Worm (Caenorhabditis elegans) whole organism, young adult: ENCODE results near the gene srw-73.

Experiments used
- C17E4.6 ChIP-seq: fragments of 200-800 bp; sonication (Bioruptor generic); IDR thresholded peaks from 2 replicates; pipeline ENCODE4 v1.3.6; 2022; ENCODE audit warnings: missing genetic modification reagents, missing genetic modification characterization, missing compliant biosample characterization
- D2030.7 ChIP-seq: fragments of 200-800 bp; sonication (Bioruptor generic); IDR thresholded peaks from 2 replicates; pipeline ENCODE4 v1.3.6; 2022; ENCODE audit warnings: missing genetic modification reagents, missing genetic modification characterization, missing compliant biosample characterization
- F33H1.4 ChIP-seq: fragments of 200-800 bp; sonication (Bioruptor generic); IDR thresholded peaks from 2 replicates; pipeline ENCODE4 v1.3.6; 2022; ENCODE audit warnings: missing genetic modification reagents, missing genetic modification characterization, missing compliant biosample characterization
- F37B4.10 ChIP-seq: fragments of 200-800 bp; sonication (Bioruptor generic); IDR thresholded peaks from 2 replicates; pipeline ENCODE4 v1.3.6; 2022; ENCODE audit warnings: missing genetic modification characterization, missing compliant biosample characterization
- F52B5.7 ChIP-seq: sonication (generic microtip); optimal IDR thresholded peaks from 2 replicates; lab custom pipeline; 2016; ENCODE audit warnings: mild to moderate bottlenecking, missing genetic modification characterization, missing compliant biosample characterization
- F55B11.4 ChIP-seq: sonication (generic microtip); optimal IDR thresholded peaks from 2 replicates; lab custom pipeline; 2016; ENCODE audit warnings: missing compliant biosample characterization, missing genetic modification characterization, borderline replicate concordance; ENCODE audit not compliant: insufficient read depth
- Y53F4B.3 ChIP-seq: fragments of 200-800 bp; sonication (Bioruptor generic); IDR thresholded peaks from 2 replicates; pipeline ENCODE4 v1.3.6; 2022; ENCODE audit warnings: missing genetic modification reagents, missing genetic modification characterization, missing compliant biosample characterization
- aptf-2 ChIP-seq: fragments of 200-800 bp; sonication (Bioruptor generic); conservative IDR thresholded peaks from 2 replicates; pipeline ENCODE4 v1.3.6; 2022; ENCODE audit warnings: missing genetic modification reagents, missing genetic modification characterization, missing compliant biosample characterization
- atf-7 ChIP-seq: sonication (generic microtip); optimal IDR thresholded peaks from 2 replicates; lab custom pipeline; 2017; ENCODE audit warnings: mild to moderate bottlenecking, missing genetic modification characterization, missing compliant biosample characterization
- attf-6 ChIP-seq: fragments of 200-800 bp; sonication (Bioruptor generic); IDR thresholded peaks from 2 replicates; pipeline ENCODE4 v1.3.6; 2022; ENCODE audit warnings: missing genetic modification reagents, missing genetic modification characterization, missing compliant biosample characterization
- ccch-3 ChIP-seq: fragments of 200-800 bp; sonication (Bioruptor generic); optimal IDR thresholded peaks from 2 replicates; lab custom pipeline; 2018; ENCODE audit warnings: mild to moderate bottlenecking, missing genetic modification characterization, missing compliant biosample characterization
- ceh-100 ChIP-seq: fragments of 200-800 bp; sonication (Bioruptor generic); IDR thresholded peaks from 2 replicates; pipeline ENCODE4 v1.3.6; 2022; ENCODE audit warnings: missing genetic modification reagents, missing genetic modification characterization, missing compliant biosample characterization
- ceh-79 ChIP-seq: sonication (generic microtip); optimal IDR thresholded peaks from 2 replicates; lab custom pipeline; 2017; ENCODE audit warnings: mild to moderate bottlenecking, missing genetic modification characterization, missing compliant biosample characterization
- dox-1 ChIP-seq: fragments of 200-800 bp; sonication (Bioruptor generic); IDR thresholded peaks from 2 replicates; pipeline ENCODE4 v1.3.6; 2022; ENCODE audit warnings: missing genetic modification reagents, missing genetic modification characterization, missing compliant biosample characterization
- dpff-1 ChIP-seq: sonication (generic microtip); optimal IDR thresholded peaks from 2 replicates; lab custom pipeline; 2017; ENCODE audit warnings: mild to moderate bottlenecking, missing genetic modification characterization, missing compliant biosample characterization
- dpl-1 ChIP-seq: fragments of 150-350 bp; optimal IDR thresholded peaks from 2 replicates; lab custom pipeline; 2014; ENCODE audit warnings: missing biosample characterization, missing genetic modification reagents, missing genetic modification characterization
- egrh-3 ChIP-seq: fragments of 200-800 bp; sonication (Bioruptor generic); IDR thresholded peaks from 2 replicates; pipeline ENCODE4 v1.3.6; 2022; ENCODE audit warnings: missing genetic modification reagents, missing genetic modification characterization, missing compliant biosample characterization
- hlh-26 ChIP-seq: fragments of 200-800 bp; sonication (Bioruptor generic); conservative IDR thresholded peaks from 2 replicates; pipeline ENCODE4 v1.3.6; 2022; ENCODE audit warnings: missing genetic modification reagents, missing genetic modification characterization, missing compliant biosample characterization
- hsf-1 ChIP-seq: fragments of 200-800 bp; sonication (Bioruptor generic); IDR thresholded peaks from 2 replicates; pipeline ENCODE4 v1.3.6; 2022; ENCODE audit warnings: missing genetic modification reagents, missing genetic modification characterization, missing compliant biosample characterization
- lin-54 ChIP-seq: fragments of 200-800 bp; sonication (Bioruptor generic); optimal IDR thresholded peaks from 2 replicates; lab custom pipeline; 2018; ENCODE audit warnings: mild to moderate bottlenecking, missing genetic modification characterization, missing compliant biosample characterization
- madf-6 ChIP-seq: fragments of 200-800 bp; sonication (Bioruptor generic); IDR thresholded peaks from 2 replicates; pipeline ENCODE4 v1.3.6; 2022; ENCODE audit warnings: missing genetic modification reagents, missing genetic modification characterization, missing compliant biosample characterization
- mxl-1 ChIP-seq: sonication (generic microtip); optimal IDR thresholded peaks from 2 replicates; lab custom pipeline; 2016; ENCODE audit warnings: missing genetic modification characterization, missing compliant biosample characterization
- nfya-1 ChIP-seq: sonication (generic microtip); optimal IDR thresholded peaks from 2 replicates; lab custom pipeline; 2017; ENCODE audit warnings: antibody characterized with exemption, missing compliant biosample characterization, missing genetic modification characterization, borderline replicate concordance; ENCODE audit not compliant: insufficient read depth
- nhr-80 ChIP-seq: sonication (generic microtip); optimal IDR thresholded peaks from 2 replicates; lab custom pipeline; 2016; ENCODE audit warnings: missing genetic modification characterization, missing compliant biosample characterization
- nhr-90 ChIP-seq: sonication (generic microtip); optimal IDR thresholded peaks from 2 replicates; lab custom pipeline; 2016; ENCODE audit warnings: missing genotype, mild to moderate bottlenecking, missing genetic modification characterization, missing compliant biosample characterization
- pbrm-1 ChIP-seq: fragments of 200-800 bp; sonication (Bioruptor generic); IDR thresholded peaks from 2 replicates; pipeline ENCODE4 v1.3.6; 2022; ENCODE audit warnings: missing genetic modification reagents, missing genetic modification characterization, missing compliant biosample characterization
- rec-8 ChIP-seq, 2 experiments: sonication (generic microtip); optimal IDR thresholded peaks; 2 replicates each; lab custom pipeline; 2016; ENCODE audit warnings: mild to moderate bottlenecking in 2 of 2, missing genetic modification characterization in 2 of 2, missing genetic modification reagents in 2 of 2, missing genotype in 2 of 2, missing biosample characterization in 1 of 2, missing compliant biosample characterization in 1 of 2, moderate library complexity in 1 of 2
- sptf-2 ChIP-seq: fragments of 200-800 bp; sonication (Bioruptor generic); optimal IDR thresholded peaks from 2 replicates; lab custom pipeline; 2018; ENCODE audit warnings: mild to moderate bottlenecking, missing genetic modification characterization, missing compliant biosample characterization
- unc-130 ChIP-seq: sonication (generic microtip); optimal IDR thresholded peaks from 2 replicates; lab custom pipeline; 2016; ENCODE audit warnings: missing genetic modification reagents, missing genetic modification characterization, missing compliant biosample characterization
- ztf-18 ChIP-seq: sonication (generic microtip); optimal IDR thresholded peaks from 2 replicates; lab custom pipeline; 2016; ENCODE audit warnings: missing genotype, mild to moderate bottlenecking, missing genetic modification characterization, missing compliant biosample characterization
- ztf-22 ChIP-seq: fragments of 200-800 bp; sonication (Bioruptor generic); optimal IDR thresholded peaks from 2 replicates; lab custom pipeline; 2018; ENCODE audit warnings: mild to moderate bottlenecking, missing genetic modification characterization, moderate library complexity, missing compliant biosample characterization

Gene srw-73

DNA sequence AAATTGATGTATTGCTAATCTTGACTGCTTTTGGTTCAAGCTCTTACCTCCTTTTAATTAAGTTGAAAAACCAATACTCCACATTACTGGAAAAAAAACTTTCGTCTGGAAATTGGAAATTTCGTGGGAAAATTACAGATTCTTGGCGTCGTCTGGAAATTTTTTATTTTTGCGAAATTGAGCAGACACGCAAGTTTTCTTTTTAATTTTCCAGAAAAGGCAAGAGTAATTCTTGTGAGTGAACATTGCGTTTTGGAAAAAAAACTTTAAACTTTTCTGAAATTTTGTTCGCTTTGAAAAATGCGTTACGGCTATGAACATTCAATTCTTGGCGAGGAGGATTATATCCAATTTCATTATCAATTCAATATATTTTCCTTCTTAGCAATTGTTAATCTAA lies 22.7 kb downstream of the srw-73 start, which contains the start of gene sru-45 (continued):
- TF ChIP-seq Y53F4B.3 (GFP tag; lab: Robert Waterston, UW) = no peak

ce11 chrV:16552929-16553328 lies 35.4 kb downstream of the srw-73 start, which contains the start of gene Y32B12B.4:
TSS of gene Y32B12B.4 (plus strand) at chrV:16553327.
- TF ChIP-seq ztf-18 (tag; lab: Kevin White, UChicago) = no peak
- TF ChIP-seq ceh-100 = peak; percentile 90
- TF ChIP-seq ztf-22 (GFP tag; lab: Kevin White, UChicago) = no peak
- TF ChIP-seq F55B11.4 = no peak
- TF ChIP-seq attf-6 = no peak
- TF ChIP-seq egrh-3 = 0 out of 2 replicates have a peak, but pooled peaks have one; percentile 5
- peak; percentile 34 for TF ChIP-seq unc-130 (GFP tag; lab: Kevin White, UChicago)
- no peak for TF ChIP-seq nhr-80 (tag; lab: Kevin White, UChicago)
- TF ChIP-seq hlh-26 = no peak
- 0 out of 2 replicates have a peak, but pooled peaks have one; percentile 13 for TF ChIP-seq D2030.7 (GFP tag; lab: Robert Waterston, UW)
- TF ChIP-seq aptf-2 (GFP tag; lab: Robert Waterston, UW) = 0 out of 2 replicates have a peak, but pooled peaks have one; percentile 9

DNA sequence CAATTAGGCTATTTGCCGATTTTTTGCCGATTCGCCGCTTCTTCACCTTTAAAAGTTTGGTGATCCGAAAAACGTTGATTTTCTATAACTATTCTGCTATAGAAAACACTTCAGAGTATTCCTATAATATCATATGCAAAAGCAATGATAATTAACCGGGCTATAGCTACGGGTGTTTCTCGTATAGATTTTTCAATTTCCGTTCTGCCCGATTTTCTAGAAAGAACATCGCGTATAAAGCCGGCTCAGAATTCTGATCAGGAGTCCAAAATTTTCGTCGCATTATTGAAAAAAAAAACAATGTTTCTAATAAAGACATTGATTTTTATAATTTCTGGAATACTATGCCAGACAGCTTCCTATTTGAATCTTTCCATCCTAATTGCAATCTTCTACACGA lies 37.6 kb downstream of the srw-73 start, which contains the start of gene srbc-65:
Gene srbc-65, plus strand, starts transcription at position 301 of the 400 bp plus-strand sequence.
- TF ChIP-seq rec-8 (tag; optimal IDR thresholded peaks at IDR 0.05; lab: Kevin White, UChicago) = no peak
- no peak for TF ChIP-seq lin-54 (GFP tag; lab: Kevin White, UChicago)
- no peak for TF ChIP-seq nfya-1 (tag; lab: Kevin White, UChicago)

DNA sequence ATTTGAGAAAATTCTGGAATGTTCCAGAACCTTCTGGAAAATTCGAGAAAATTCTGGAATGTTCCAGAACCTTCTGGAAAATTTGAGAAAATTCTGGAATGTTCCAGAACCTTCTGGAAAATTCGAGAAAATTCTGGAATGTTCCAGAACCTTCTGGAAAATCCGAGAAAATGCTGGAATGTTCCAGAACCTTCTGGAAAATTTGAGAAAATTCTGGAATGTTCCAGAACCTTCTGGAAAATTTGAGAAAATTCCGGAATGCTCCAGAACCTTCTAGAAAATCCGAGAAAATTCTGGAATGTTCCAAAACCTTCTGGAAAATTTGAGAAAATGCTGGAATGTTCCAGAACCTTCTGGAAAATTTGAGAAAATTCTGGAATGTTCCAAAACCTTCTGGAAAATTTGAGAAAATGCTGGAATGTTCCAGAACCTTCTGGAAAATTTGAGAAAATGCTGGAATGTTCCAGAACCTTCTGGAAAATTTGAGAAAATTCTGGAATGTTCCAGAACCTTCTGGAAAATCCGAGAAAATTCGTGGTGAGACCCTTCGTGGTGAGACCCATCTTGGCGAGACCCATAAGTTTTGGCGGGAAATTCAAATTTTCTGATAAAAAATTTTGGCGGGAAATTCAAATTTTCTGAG lies 40.2 kb downstream of the srw-73 start:
- TF ChIP-seq dox-1 = peak; percentile 74
- TF ChIP-seq egrh-3 = peak; percentile 13
- 0 out of 2 replicates have a peak, but pooled peaks have one; percentile 13 for TF ChIP-seq pbrm-1
- peak; percentile 96 for TF ChIP-seq hsf-1 (GFP tag; lab: Robert Waterston, UW)
- TF ChIP-seq madf-6 (GFP tag; lab: Robert Waterston, UW) = peak; percentile 30; the same call in 1 of the 2 replicates
- TF ChIP-seq, all 124 proteins: peak for 5; not testable (repeated sequence) for 119

DNA sequence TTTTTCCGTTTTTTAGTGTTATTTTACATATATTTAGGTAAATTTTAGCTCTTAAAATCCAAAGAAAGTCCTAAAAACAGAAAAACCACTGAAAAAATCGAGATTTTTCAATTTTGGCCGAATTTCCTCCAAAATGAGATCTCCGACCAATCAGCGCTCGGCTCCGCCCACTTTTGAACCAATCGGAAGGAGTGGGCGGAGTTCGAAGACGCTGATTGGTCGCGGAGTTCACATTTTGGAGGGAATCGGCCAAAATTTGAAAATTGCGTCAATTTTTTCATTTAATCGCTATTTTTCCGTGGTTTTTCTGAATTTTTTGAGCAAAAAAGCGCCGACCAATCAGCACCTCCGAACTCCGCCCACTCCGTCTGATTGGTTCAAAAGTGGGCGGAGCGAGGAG lies 47.7 kb downstream of the srw-73 start:
- TF ChIP-seq F37B4.10 (GFP tag; lab: Robert Waterston, UW) = no peak
- TF ChIP-seq F52B5.7 (tag; lab: Kevin White, UChicago) = no peak
- no peak for TF ChIP-seq sptf-2
- TF ChIP-seq dpff-1 (tag; lab: Kevin White, UChicago) = no peak
- no peak for TF ChIP-seq F33H1.4 (GFP tag; lab: Robert Waterston, UW)
- no peak for TF ChIP-seq C17E4.6
- TF ChIP-seq nhr-90 (tag; lab: Kevin White, UChicago) = no peak
- TF ChIP-seq ccch-3 (GFP tag; lab: Kevin White, UChicago) = no peak
- TF ChIP-seq atf-7 (tag; lab: Kevin White, UChicago) = no peak
- TF ChIP-seq dpl-1 (GFP tag; lab: Kevin White, UChicago) = no peak
- TF ChIP-seq mxl-1 (tag; lab: Kevin White, UChicago) = no peak
- TF ChIP-seq ceh-79 (tag; lab: Kevin White, UChicago) = no peak
- TF ChIP-seq pbrm-1 = no peak
